Worm (Caenorhabditis elegans) whole organism, mixed stage, embryonic: ENCODE data around the gene srlf-18.
A peak's percentile ranks its signal among the peaks of the same experiment; 100 is the strongest.

ENCODE experiments used
- M03D4.4 ChIP-seq: sonication (generic microtip); optimal IDR thresholded peaks from 2 replicates; lab custom pipeline; 2017; ENCODE audit warnings: mild to moderate bottlenecking, missing genetic modification characterization, missing compliant biosample characterization
- bed-3 ChIP-seq: fragments of 200-800 bp; sonication (Bioruptor generic); optimal IDR thresholded peaks from 3 replicates; lab custom pipeline; 2018; ENCODE audit warnings: mild to moderate bottlenecking, missing genetic modification characterization, moderate library complexity, missing compliant biosample characterization
- blmp-1 ChIP-seq: fragments of 150-350 bp; optimal IDR thresholded peaks from 2 replicates; lab custom pipeline; 2014; ENCODE audit warnings: missing biosample characterization, missing genetic modification characterization
- ceh-39 ChIP-seq: fragments of 150-350 bp; optimal IDR thresholded peaks from 2 replicates; lab custom pipeline; 2014; ENCODE audit warnings: missing biosample characterization, missing genetic modification characterization
- ceh-43 ChIP-seq: fragments of 200-800 bp; sonication (Bioruptor generic); optimal IDR thresholded peaks from 2 replicates; lab custom pipeline; 2018; ENCODE audit warnings: mild to moderate bottlenecking, missing genetic modification characterization, moderate library complexity, missing compliant biosample characterization
- ceh-83 ChIP-seq: fragments of 200-800 bp; sonication (Bioruptor generic); optimal IDR thresholded peaks from 2 replicates; lab custom pipeline; 2018; ENCODE audit warnings: mild to moderate bottlenecking, missing genetic modification characterization, missing compliant biosample characterization
- ces-1 ChIP-seq: fragments of 150-350 bp; optimal IDR thresholded peaks from 2 replicates; lab custom pipeline; 2014; ENCODE audit warnings: missing biosample characterization, missing genetic modification reagents, missing genetic modification characterization
- cnd-1 ChIP-seq: fragments of 200-800 bp; sonication (Bioruptor generic); optimal IDR thresholded peaks from 2 replicates; lab custom pipeline; 2018; ENCODE audit warnings: mild to moderate bottlenecking, missing genetic modification characterization, missing compliant biosample characterization
- drap-1 ChIP-seq: fragments of 200-800 bp; sonication (Bioruptor generic); optimal IDR thresholded peaks from 3 replicates; lab custom pipeline; 2018; ENCODE audit warnings: mild to moderate bottlenecking, missing genetic modification characterization, missing compliant biosample characterization
- elt-1 ChIP-seq: sonication (generic microtip); optimal IDR thresholded peaks from 2 replicates; lab custom pipeline; 2017; ENCODE audit warnings: missing genetic modification characterization, mild to moderate bottlenecking, missing compliant biosample characterization, antibody characterized with exemption, moderate library complexity, borderline replicate concordance; ENCODE audit not compliant: insufficient read depth
- elt-3 ChIP-seq: fragments of 150-350 bp; optimal IDR thresholded peaks from 2 replicates; lab custom pipeline; 2014; ENCODE audit warnings: missing biosample characterization, missing genetic modification characterization
- flh-1 ChIP-seq: fragments of 200-800 bp; sonication (Bioruptor generic); optimal IDR thresholded peaks from 2 replicates; lab custom pipeline; 2018; ENCODE audit warnings: mild to moderate bottlenecking, missing genetic modification characterization, moderate library complexity, missing compliant biosample characterization
- ham-2 ChIP-seq: fragments of 200-800 bp; sonication (Bioruptor generic); optimal IDR thresholded peaks from 2 replicates; lab custom pipeline; 2018; ENCODE audit warnings: mild to moderate bottlenecking, missing genetic modification characterization, missing compliant biosample characterization
- hlh-1 ChIP-seq: fragments of 150-350 bp; optimal IDR thresholded peaks from 2 replicates; lab custom pipeline; 2014; ENCODE audit warnings: missing biosample characterization, missing genetic modification reagents, missing genetic modification characterization
- lin-13 ChIP-seq: fragments of 150-350 bp; optimal IDR thresholded peaks from 2 replicates; lab custom pipeline; 2014; ENCODE audit warnings: missing biosample characterization, missing genetic modification characterization
- lin-32 ChIP-seq: fragments of 200-800 bp; sonication (Bioruptor generic); optimal IDR thresholded peaks from 2 replicates; lab custom pipeline; 2018; ENCODE audit warnings: mild to moderate bottlenecking, missing genetic modification characterization, missing compliant biosample characterization
- lsy-2 ChIP-seq: fragments of 150-350 bp; optimal IDR thresholded peaks from 2 replicates; lab custom pipeline; 2014; ENCODE audit warnings: missing biosample characterization, missing genetic modification characterization
- mab-5 ChIP-seq: fragments of 150-350 bp; optimal IDR thresholded peaks from 2 replicates; lab custom pipeline; 2014; ENCODE audit warnings: missing biosample characterization, missing genetic modification characterization
- mep-1 ChIP-seq: fragments of 150-350 bp; optimal IDR thresholded peaks from 2 replicates; lab custom pipeline; 2017; ENCODE audit warnings: missing biosample characterization, missing genetic modification reagents, missing genetic modification characterization, inconsistent platforms
- mls-2 ChIP-seq: sonication (generic microtip); optimal IDR thresholded peaks from 2 replicates; lab custom pipeline; 2016; ENCODE audit warnings: mild to moderate bottlenecking, missing genetic modification characterization, moderate library complexity, missing compliant biosample characterization
- nhr-12 ChIP-seq: fragments of 150-350 bp; optimal IDR thresholded peaks from 2 replicates; lab custom pipeline; 2014; ENCODE audit warnings: missing biosample characterization, missing genetic modification characterization
- nhr-2 ChIP-seq: fragments of 150-350 bp; optimal IDR thresholded peaks from 2 replicates; lab custom pipeline; 2014; ENCODE audit warnings: missing biosample characterization, missing genetic modification characterization
- nhr-237 ChIP-seq: fragments of 150-350 bp; optimal IDR thresholded peaks from 2 replicates; lab custom pipeline; 2014; ENCODE audit warnings: missing biosample characterization, missing genetic modification characterization
- nhr-28 ChIP-seq: fragments of 150-350 bp; optimal IDR thresholded peaks from 2 replicates; lab custom pipeline; 2014; ENCODE audit warnings: missing biosample characterization, missing genetic modification characterization
- nhr-76 ChIP-seq: sonication (generic microtip); optimal IDR thresholded peaks from 2 replicates; lab custom pipeline; 2017; ENCODE audit warnings: missing biosample characterization, missing genetic modification characterization
- pha-4 ChIP-seq: fragments of 150-350 bp; optimal IDR thresholded peaks from 2 replicates; lab custom pipeline; 2018; ENCODE audit warnings: missing biosample characterization, missing genetic modification reagents, missing genetic modification characterization
- sem-2 ChIP-seq: fragments of 200-800 bp; sonication (Bioruptor generic); optimal IDR thresholded peaks from 2 replicates; lab custom pipeline; 2018; ENCODE audit warnings: mild to moderate bottlenecking, missing genetic modification characterization, missing compliant biosample characterization
- snpc-4 ChIP-seq: fragments of 150-350 bp; optimal IDR thresholded peaks from 2 replicates; lab custom pipeline; 2014; ENCODE audit warnings: missing biosample characterization, missing genetic modification characterization
- sptf-1 ChIP-seq: sonication (generic microtip); optimal IDR thresholded peaks from 2 replicates; lab custom pipeline; 2017; ENCODE audit warnings: mild to moderate bottlenecking, missing genetic modification characterization, moderate library complexity, missing compliant biosample characterization
- tbx-8 ChIP-seq: fragments of 200-800 bp; sonication (Bioruptor generic); optimal IDR thresholded peaks from 2 replicates; lab custom pipeline; 2018; ENCODE audit warnings: mild to moderate bottlenecking, missing genetic modification characterization, moderate library complexity, missing compliant biosample characterization
- unc-120 ChIP-seq: sonication (generic microtip); optimal IDR thresholded peaks from 2 replicates; lab custom pipeline; 2017; ENCODE audit warnings: missing genetic modification characterization, missing compliant biosample characterization; ENCODE audit not compliant: poor library complexity, severe bottlenecking
- unc-39 ChIP-seq: fragments of 150-350 bp; optimal IDR thresholded peaks from 2 replicates; lab custom pipeline; 2014; ENCODE audit warnings: missing biosample characterization, missing genetic modification characterization
- unc-62 ChIP-seq: fragments of 150-350 bp; optimal IDR thresholded peaks from 2 replicates; lab custom pipeline; 2014; ENCODE audit warnings: missing biosample characterization, missing genetic modification reagents, missing genetic modification characterization
- zip-8 ChIP-seq: fragments of 150-350 bp; optimal IDR thresholded peaks from 2 replicates; lab custom pipeline; 2014; ENCODE audit warnings: missing biosample characterization, missing genetic modification characterization
- ztf-11 ChIP-seq: fragments of 150-350 bp; optimal IDR thresholded peaks from 2 replicates; lab custom pipeline; 2014; ENCODE audit warnings: missing biosample characterization, missing genetic modification characterization

Gene srlf-18

DNA sequence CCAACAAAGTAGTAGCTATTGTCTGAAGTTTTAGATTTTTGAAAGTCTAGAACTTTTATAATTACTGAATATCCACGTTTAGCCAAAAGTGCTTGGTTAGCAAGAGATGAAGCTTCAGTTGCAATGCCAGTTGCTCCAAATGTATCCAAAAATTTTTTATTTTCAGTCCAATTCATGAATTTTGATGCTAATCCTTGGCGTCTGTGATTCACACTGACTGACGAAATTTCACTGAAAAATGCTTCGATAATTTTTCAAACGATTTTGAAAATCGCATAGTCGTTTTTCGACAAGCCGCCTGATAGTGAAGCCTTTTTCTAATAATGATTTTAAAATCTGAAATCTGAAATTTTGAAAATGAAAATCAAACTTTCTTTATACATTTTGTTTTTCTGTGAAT lies 7.2 kb downstream of the srlf-18 start:
- TF ChIP-seq lsy-2 (tag; lab: Kevin White, UChicago) (no peak), pha-4 (tag; lab: Kevin White, UChicago) (no peak), drap-1 (no peak), zip-8 (tag; lab: Kevin White, UChicago) (no peak), lin-32 (GFP tag; lab: Kevin White, UChicago) (no peak), mls-2 (tag; lab: Kevin White, UChicago) (no peak), hlh-1 (no peak), nhr-12 (tag; lab: Kevin White, UChicago) (no peak), ceh-83 (GFP tag; lab: Kevin White, UChicago) (no peak), elt-3 (no peak), flh-1 (GFP tag; lab: Kevin White, UChicago) (no peak), cnd-1 (tag; lab: Kevin White, UChicago) (no peak), nhr-237 (tag; lab: Kevin White, UChicago) (no peak), sem-2 (GFP tag; lab: Kevin White, UChicago) (no peak), ces-1 (no peak), mab-5 (no peak), mep-1 (no peak), nhr-2 (tag; lab: Kevin White, UChicago) (no peak), unc-120 (tag; lab: Kevin White, UChicago) (no peak)

DNA sequence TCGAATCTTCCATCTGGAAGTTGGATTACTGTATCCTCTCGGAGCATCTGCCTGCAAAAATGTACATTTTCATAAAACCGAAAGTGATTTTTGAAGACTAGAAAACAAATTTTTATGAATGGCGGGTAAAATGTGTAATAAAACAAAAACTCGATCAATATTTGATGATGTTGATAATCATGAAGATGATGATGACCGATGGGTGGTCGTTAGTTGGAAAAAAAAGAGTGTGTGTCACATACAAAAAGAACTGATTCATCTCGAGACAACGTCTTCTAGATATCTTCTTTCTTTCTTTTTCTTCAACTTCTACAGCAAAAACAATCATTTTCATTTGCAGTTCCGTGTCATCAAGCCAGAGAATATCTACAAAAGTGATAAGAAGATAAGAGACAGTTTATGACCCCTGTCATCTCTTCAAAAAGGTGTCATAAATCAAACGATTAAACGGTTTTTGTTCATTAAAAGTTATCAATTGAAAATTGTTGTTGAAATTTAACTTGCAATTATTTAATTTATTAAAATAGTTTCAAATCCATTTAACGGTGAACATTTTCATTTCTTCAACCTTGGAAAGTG lies 8.7 kb downstream of the srlf-18 start, which contains the start of gene bcc-1:
Gene bcc-1, minus strand, starts transcription at position 51 of the 579 bp plus-strand sequence.
- TF ChIP-seq nhr-76 (tag; lab: Kevin White, UChicago) (no peak), nhr-237 (tag; lab: Kevin White, UChicago) (no peak), drap-1 (no peak), nhr-2 (tag; lab: Kevin White, UChicago) (no peak), pha-4 (tag; lab: Kevin White, UChicago) (no peak), bed-3 (GFP tag; lab: Kevin White, UChicago) (no peak), sem-2 (GFP tag; lab: Kevin White, UChicago) (no peak), ham-2 (GFP tag; lab: Kevin White, UChicago) (no peak), unc-39 (tag; lab: Kevin White, UChicago) (no peak), mls-2 (tag; lab: Kevin White, UChicago) (no peak), snpc-4 (tag; lab: Kevin White, UChicago) (no peak), nhr-28 (tag; lab: Kevin White, UChicago) (no peak), tbx-8 (no peak), mab-5 (no peak), lsy-2 (tag; lab: Kevin White, UChicago) (no peak), ztf-11 (tag; lab: Kevin White, UChicago) (no peak), unc-120 (tag; lab: Kevin White, UChicago) (no peak), lin-13 (tag; lab: Kevin White, UChicago) (no peak), cnd-1 (tag; lab: Kevin White, UChicago) (no peak), ces-1 (no peak)

DNA sequence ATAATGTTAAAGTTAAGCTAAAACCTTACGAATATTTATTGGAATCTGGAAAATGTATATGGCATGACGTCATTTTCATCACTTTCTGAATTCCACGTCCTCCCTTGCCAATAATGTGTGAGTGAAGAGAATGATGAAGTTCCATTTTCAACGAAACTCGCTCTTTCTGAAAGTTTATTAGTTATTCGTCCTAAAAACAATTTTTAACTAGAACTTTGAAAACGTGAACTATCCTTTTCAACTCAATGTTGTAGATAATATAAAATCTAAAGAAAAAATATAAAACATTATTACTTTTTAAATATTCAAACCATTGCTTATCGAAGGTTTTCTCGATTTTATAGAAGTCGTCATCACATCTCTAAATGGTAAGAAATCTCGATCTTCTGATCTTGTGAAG lies 11.8 kb downstream of the srlf-18 start, which contains the start of gene M7.7:
Gene M7.7, plus strand, starts transcription at position 301 of the 400 bp plus-strand sequence.
- TF ChIP-seq ceh-43 (GFP tag; lab: Kevin White, UChicago) (no peak), nhr-237 (tag; lab: Kevin White, UChicago) (no peak), drap-1 (no peak)

DNA sequence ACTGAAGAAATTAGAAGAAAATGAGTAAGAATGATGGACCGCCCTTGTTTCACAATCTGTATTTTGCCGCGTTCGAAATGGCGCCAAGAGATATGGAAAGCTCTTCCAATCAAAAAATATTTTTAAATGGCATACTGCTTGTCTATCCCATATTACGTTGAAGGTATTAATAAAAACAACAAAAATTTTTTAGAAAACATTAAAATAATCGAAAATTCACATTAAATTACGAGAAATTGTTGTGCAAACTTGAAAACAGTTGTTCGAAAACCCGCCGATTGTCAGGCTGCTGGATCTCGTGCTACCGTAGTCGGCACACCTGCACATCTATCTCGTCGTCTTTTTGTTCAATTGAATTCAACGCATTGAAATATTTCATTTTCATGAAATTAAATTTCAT lies 17.7 kb downstream of the srlf-18 start, which contains the start of gene klc-1:
Gene klc-1, plus strand, starts transcription at position 127 of the 400 bp plus-strand sequence.
- no peak for TF ChIP-seq lin-13 (tag; lab: Kevin White, UChicago)
- TF ChIP-seq lsy-2 (tag; lab: Kevin White, UChicago), result peak; percentile 62
- no peak for TF ChIP-seq elt-1

DNA sequence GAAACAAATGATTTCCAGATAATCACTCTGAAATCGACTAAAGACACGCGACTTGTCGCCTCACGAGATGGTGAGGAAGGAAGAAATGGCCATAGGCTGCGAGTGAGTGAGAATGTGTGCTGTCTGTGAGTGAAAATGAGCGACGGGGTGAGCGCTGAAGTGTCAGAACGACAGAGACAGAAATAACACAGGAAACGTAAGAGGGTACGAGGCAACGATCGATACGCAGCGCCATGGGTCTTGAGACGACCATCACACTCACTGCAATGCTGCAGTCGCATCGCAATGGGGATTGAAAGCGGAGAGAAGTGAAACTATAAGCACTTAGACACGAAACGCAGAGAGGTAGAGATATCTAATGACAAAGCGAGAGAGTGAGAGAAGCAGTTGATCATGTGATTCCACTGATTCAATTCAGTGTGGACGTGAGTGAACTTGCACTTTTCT lies 18.5 kb downstream of the srlf-18 start:
- peak; percentile 5 for TF ChIP-seq cnd-1 (tag; lab: Kevin White, UChicago)
- peak; percentile 13 for TF ChIP-seq elt-3
- TF ChIP-seq unc-62, result peak; percentile 90
- peak; percentile 67 for TF ChIP-seq unc-120 (tag; lab: Kevin White, UChicago)
- peak; percentile 69 for TF ChIP-seq ztf-11 (tag; lab: Kevin White, UChicago)
- no peak for TF ChIP-seq unc-39 (tag; lab: Kevin White, UChicago)
- no peak for TF ChIP-seq flh-1 (GFP tag; lab: Kevin White, UChicago)
- peak; percentile 60 for TF ChIP-seq mls-2 (tag; lab: Kevin White, UChicago)
- TF ChIP-seq drap-1, result peak; percentile 72
- no peak for TF ChIP-seq nhr-28 (tag; lab: Kevin White, UChicago)
- no peak for TF ChIP-seq mab-5
- no peak for TF ChIP-seq nhr-12 (tag; lab: Kevin White, UChicago)
- TF ChIP-seq sem-2 (GFP tag; lab: Kevin White, UChicago), result no peak
- TF ChIP-seq blmp-1 (tag; lab: Kevin White, UChicago), result peak; percentile 54
- TF ChIP-seq sptf-1 (tag; lab: Kevin White, UChicago), result peak; percentile 56
- peak; percentile 82 for TF ChIP-seq mep-1
- TF ChIP-seq bed-3 (GFP tag; lab: Kevin White, UChicago), result no peak
- TF ChIP-seq ceh-39 (tag; lab: Kevin White, UChicago), result no peak
- TF ChIP-seq nhr-2 (tag; lab: Kevin White, UChicago), result no peak
- TF ChIP-seq ces-1, result peak; percentile 95
- peak; percentile 37 for TF ChIP-seq lin-13 (tag; lab: Kevin White, UChicago)
- TF ChIP-seq elt-1, result no peak
- no peak for TF ChIP-seq tbx-8
- no peak for TF ChIP-seq zip-8 (tag; lab: Kevin White, UChicago)
- peak; percentile 46 for TF ChIP-seq hlh-1
- TF ChIP-seq nhr-237 (tag; lab: Kevin White, UChicago), result peak; percentile 88
- TF ChIP-seq ceh-83 (GFP tag; lab: Kevin White, UChicago), result no peak
- peak; percentile 83 for TF ChIP-seq pha-4 (tag; lab: Kevin White, UChicago)
- TF ChIP-seq ceh-43 (GFP tag; lab: Kevin White, UChicago), result no peak
- TF ChIP-seq snpc-4 (tag; lab: Kevin White, UChicago), result no peak
- no peak for TF ChIP-seq lin-32 (GFP tag; lab: Kevin White, UChicago)
- TF ChIP-seq M03D4.4, result peak; percentile 32
